Worm (Caenorhabditis elegans): Measurements from ENCODE around the gene F42E11.3.
A peak's percentile ranks its signal among the peaks of the same experiment; 100 is the strongest.

The F42E11.3 gene

DNA sequence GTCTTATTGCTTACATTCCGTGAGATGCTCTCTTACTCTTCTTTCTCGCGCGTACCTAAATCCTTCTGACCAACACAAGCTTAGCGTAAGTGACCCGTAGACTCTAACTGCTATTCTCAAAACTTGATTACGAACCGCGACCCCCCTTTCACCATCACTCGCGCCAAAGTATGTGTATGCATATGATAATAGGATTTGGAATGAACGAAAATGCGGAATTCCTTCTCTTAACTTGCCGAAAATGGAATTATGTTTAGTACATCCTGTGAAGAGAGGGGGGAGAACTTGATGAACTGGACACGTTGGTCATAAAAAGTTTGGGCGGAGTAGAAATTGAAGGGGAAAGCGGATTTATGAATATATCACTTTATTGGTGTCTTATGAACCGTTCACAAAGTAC lies 11.5 kb upstream of the F42E11.3 start:
- no peak for TF ChIP-seq Y55F3AM.14 (GFP tag; optimal IDR thresholded peaks at IDR 0.05)
- TF ChIP-seq sma-9 (GFP tag; optimal IDR thresholded peaks at IDR 0.05) = peak; percentile 6
- TF ChIP-seq sma-9 (tag; optimal IDR thresholded peaks at IDR 0.05) = no peak

DNA sequence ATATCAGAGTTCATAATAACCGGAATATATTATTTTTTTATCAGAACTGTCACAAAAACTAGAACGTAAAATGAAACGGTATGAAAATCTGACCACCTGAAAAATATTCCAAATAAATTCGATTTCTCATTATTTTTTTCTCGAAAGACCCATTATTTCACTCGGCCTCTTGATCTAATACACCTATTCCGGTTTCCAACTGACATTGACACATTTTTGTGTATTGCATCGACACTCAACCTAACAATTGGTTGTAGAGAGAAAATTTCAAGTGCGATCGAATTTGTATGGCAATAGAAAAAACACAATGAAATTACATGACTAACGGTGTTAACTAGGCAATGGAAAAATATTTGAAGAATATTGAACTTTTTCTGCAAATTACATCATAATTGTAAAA lies 10.5 kb upstream of the F42E11.3 start:
- TF ChIP-seq unc-39 (tag; optimal IDR thresholded peaks at IDR 0.05) = no peak
- TF ChIP-seq unc-55 (GFP tag; optimal IDR thresholded peaks at IDR 0.05) = no peak
- peak; percentile 39 for TF ChIP-seq nhr-25 (tag; optimal IDR thresholded peaks at IDR 0.05)
- TF ChIP-seq ama-1 (optimal IDR thresholded peaks at IDR 0.05) = no peak

ce11 chrX:11384534-11385441 lies 9.4 kb upstream of the F42E11.3 start, which contains the start of the genes F08B12.11 and prmn-1:
F08B12.11 (plus strand) TSS chrX:11385054.
prmn-1 (plus strand) TSS chrX:11385084.
- TF ChIP-seq sma-9 (GFP tag; optimal IDR thresholded peaks at IDR 0.05) = no peak
- TF ChIP-seq sma-9 (tag; optimal IDR thresholded peaks at IDR 0.05) = no peak
- TF ChIP-seq mab-5 (tag; optimal IDR thresholded peaks at IDR 0.05) = no peak
- TF ChIP-seq sma-3 (GFP tag; optimal IDR thresholded peaks at IDR 0.05) = no peak
- no peak for TF ChIP-seq ceh-16 (tag; optimal IDR thresholded peaks at IDR 0.05)
- no peak for TF ChIP-seq C34F6.9 (tag; optimal IDR thresholded peaks at IDR 0.05)
- TF ChIP-seq nhr-12 (tag; optimal IDR thresholded peaks at IDR 0.05) = no peak
- no peak for TF ChIP-seq lin-13 (GFP tag; optimal IDR thresholded peaks at IDR 0.05)
- no peak for TF ChIP-seq nhr-10 (tag; optimal IDR thresholded peaks at IDR 0.05)
- no peak for TF ChIP-seq fos-1 (tag; optimal IDR thresholded peaks at IDR 0.05)
- TF ChIP-seq ztf-1 (GFP tag; conservative IDR thresholded peaks at IDR 0.05) = no peak
- TF ChIP-seq F13H6.1 (tag; optimal IDR thresholded peaks at IDR 0.05) = no peak
- no peak for TF ChIP-seq nhr-23 (tag; optimal IDR thresholded peaks at IDR 0.05)
- TF ChIP-seq ztf-4 (tag; optimal IDR thresholded peaks at IDR 0.05) = no peak
- no peak for TF ChIP-seq snpc-4 (tag; optimal IDR thresholded peaks at IDR 0.05)
- no peak for TF ChIP-seq ceh-82 (tag; optimal IDR thresholded peaks at IDR 0.05)
- no peak for TF ChIP-seq nhr-129 (tag; optimal IDR thresholded peaks at IDR 0.05)
- TF ChIP-seq peb-1 (tag; optimal IDR thresholded peaks at IDR 0.05) = no peak
- TF ChIP-seq aly-2 (tag; optimal IDR thresholded peaks at IDR 0.05) = no peak

- TF ChIP-seq sem-4 (tag; optimal IDR thresholded peaks at IDR 0.05) = no peak
- no peak for TF ChIP-seq mdl-1 (tag; optimal IDR thresholded peaks at IDR 0.05)
- no peak for TF ChIP-seq alr-1 (tag; optimal IDR thresholded peaks at IDR 0.05)
- peak; percentile 2 for TF ChIP-seq sma-9 (GFP tag; optimal IDR thresholded peaks at IDR 0.05)
- no peak for TF ChIP-seq sma-9 (tag; optimal IDR thresholded peaks at IDR 0.05)
- no peak for TF ChIP-seq snpc-4 (tag; optimal IDR thresholded peaks at IDR 0.05)
- no peak for TF ChIP-seq nhr-237 (tag; optimal IDR thresholded peaks at IDR 0.05)
- no peak for TF ChIP-seq ZK546.5 (tag; optimal IDR thresholded peaks at IDR 0.05)
- TF ChIP-seq C34F6.9 (tag; optimal IDR thresholded peaks at IDR 0.05) = peak; percentile 39
Measured at ce11 chrX:11383359-11383758, 8.0 kb upstream of the F42E11.3 start.

DNA sequence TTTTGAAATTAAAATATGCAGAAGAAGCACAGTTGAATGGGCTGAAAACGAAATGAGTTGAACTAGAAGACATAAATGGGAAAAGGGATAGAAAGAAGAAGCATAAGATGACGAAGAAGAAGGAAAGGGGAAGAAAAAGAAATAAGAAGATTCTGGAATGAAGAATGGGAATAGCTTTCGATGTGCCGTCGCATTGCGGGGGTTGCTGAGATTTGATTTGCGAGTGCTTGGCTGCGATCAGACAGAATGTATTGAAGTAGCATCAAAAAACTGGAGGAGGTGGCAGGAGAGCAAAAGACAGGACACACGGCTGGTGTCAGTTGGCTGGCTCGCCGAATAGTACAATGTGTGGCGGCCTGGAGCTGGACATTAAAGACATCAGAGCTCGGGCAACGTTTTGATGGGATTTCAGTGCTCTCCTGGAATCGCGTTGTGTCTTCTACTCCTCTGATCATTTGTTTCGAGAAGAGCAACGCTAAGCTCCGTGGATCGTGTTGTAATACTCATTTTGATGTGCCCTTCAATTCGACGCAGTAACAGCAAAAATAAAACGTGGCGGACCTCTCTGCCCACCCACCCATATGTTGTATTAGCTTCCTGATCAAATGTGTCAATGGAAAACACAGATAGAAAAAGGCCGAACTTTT lies 3.8 kb upstream of the F42E11.3 start:
- TF ChIP-seq elt-3 (tag; optimal IDR thresholded peaks at IDR 0.05) (no peak), sma-9 (GFP tag; optimal IDR thresholded peaks at IDR 0.05) (peak; percentile 60), sma-9 (tag; optimal IDR thresholded peaks at IDR 0.05) (no peak), lsy-2 (tag; optimal IDR thresholded peaks at IDR 0.05) (peak in 1 of 2 experiments; percentile 3), nhr-23 (tag; optimal IDR thresholded peaks at IDR 0.05) (no peak), peb-1 (tag; optimal IDR thresholded peaks at IDR 0.05) (no peak), dmd-4 (tag; optimal IDR thresholded peaks at IDR 0.05) (no peak), sem-4 (tag; optimal IDR thresholded peaks at IDR 0.05) (peak; percentile 4), zag-1 (tag; optimal IDR thresholded peaks at IDR 0.05) (no peak), nhr-6 (tag; optimal IDR thresholded peaks at IDR 0.05) (no peak), unc-62 (GFP tag; optimal IDR thresholded peaks at IDR 0.05) (no peak), nhr-25 (tag; optimal IDR thresholded peaks at IDR 0.05) (no peak), Y55F3AM.14 (GFP tag; optimal IDR thresholded peaks at IDR 0.05) (no peak), nhr-77 (tag; optimal IDR thresholded peaks at IDR 0.05) (no peak), alr-1 (tag; optimal IDR thresholded peaks at IDR 0.05) (no peak), sma-3 (GFP tag; optimal IDR thresholded peaks at IDR 0.05) (no peak), nhr-12 (tag; optimal IDR thresholded peaks at IDR 0.05) (no peak), fos-1 (tag; optimal IDR thresholded peaks at IDR 0.05) (no peak), F13H6.1 (tag; optimal IDR thresholded peaks at IDR 0.05) (peak; percentile 89), egl-27 (tag; optimal IDR thresholded peaks at IDR 0.05) (no peak), nhr-129 (tag; optimal IDR thresholded peaks at IDR 0.05) (peak; percentile 57)
